Worm (Caenorhabditis elegans): Measurements from ENCODE around the gene R13A5.15.

DNA sequence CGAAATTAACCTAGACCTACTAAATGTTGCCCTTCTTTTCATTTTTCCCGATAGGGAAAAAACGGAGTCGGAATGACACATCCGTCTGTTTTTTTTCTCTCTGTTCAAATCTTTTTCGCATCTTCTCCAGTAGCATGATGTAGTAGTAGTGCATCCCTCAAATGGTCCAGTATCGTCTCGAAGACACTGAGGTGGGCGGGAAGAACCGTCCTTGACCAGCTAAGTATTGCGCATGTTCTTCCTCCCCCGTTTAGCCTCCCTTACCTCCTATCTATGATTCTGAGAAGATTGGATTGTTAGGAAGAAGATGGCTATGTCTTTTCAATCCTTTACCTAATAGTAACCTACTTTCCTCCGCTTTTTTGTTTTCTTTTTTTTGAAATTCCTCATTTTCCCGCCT is 34.8 kb upstream of the R13A5.15 start:
- no peak for TF ChIP-seq ets-7 (tag; optimal IDR thresholded peaks at IDR 0.05)
- no peak for TF ChIP-seq flt-1 (GFP tag; IDR thresholded peaks at IDR 0.05)
- TF ChIP-seq F13C5.2 (tag; optimal IDR thresholded peaks at IDR 0.05): no peak
- no peak for TF ChIP-seq tbx-37 (GFP tag; conservative IDR thresholded peaks at IDR 0.05)
- no peak for TF ChIP-seq ama-1 (optimal IDR thresholded peaks at IDR 0.05)
- no peak for TF ChIP-seq tra-4 (tag; optimal IDR thresholded peaks at IDR 0.05)
- TF ChIP-seq B0310.2 (tag; optimal IDR thresholded peaks at IDR 0.05): no peak
- TF ChIP-seq aly-1 (tag; optimal IDR thresholded peaks at IDR 0.05): no peak
- TF ChIP-seq pes-1 (GFP tag; IDR thresholded peaks at IDR 0.05): no peak
